Fruit fly (Drosophila melanogaster) whole organism, prepupa: ENCODE measurements around the gene Bdp1.

Experiments used
- CG10669 ChIP-seq: fragments of 200-800 bp; sonication (Bioruptor generic); optimal IDR thresholded peaks from 3 replicates; lab custom pipeline; 2018; ENCODE audit warnings: missing biosample characterization, mild to moderate bottlenecking, missing genetic modification characterization, moderate library complexity
- CG11902 ChIP-seq: fragments of 200-800 bp; sonication (Bioruptor generic); optimal IDR thresholded peaks from 3 replicates; lab custom pipeline; 2016; ENCODE audit warnings: missing biosample characterization, missing genetic modification characterization
- CG1621 ChIP-seq: fragments of 200-800 bp; sonication (Bioruptor generic); optimal IDR thresholded peaks from 3 replicates; lab custom pipeline; 2018; ENCODE audit warnings: missing biosample characterization, mild to moderate bottlenecking, missing genetic modification characterization
- CG16779 ChIP-seq: fragments of 200-800 bp; sonication (Bioruptor generic); optimal IDR thresholded peaks from 3 replicates; lab custom pipeline; 2017; ENCODE audit warnings: missing biosample characterization, mild to moderate bottlenecking, missing genetic modification characterization
- CG3032 ChIP-seq: fragments of 200-800 bp; optimal IDR thresholded peaks from 2 replicates; lab custom pipeline; 2019; ENCODE audit warnings: missing biosample characterization, mild to moderate bottlenecking, missing genetic modification characterization, moderate library complexity
- CG31627 ChIP-seq: fragments of 200-800 bp; sonication (Bioruptor generic); optimal IDR thresholded peaks from 3 replicates; lab custom pipeline; 2016; ENCODE audit warnings: missing biosample characterization, missing genetic modification characterization
- CG32006 ChIP-seq: fragments of 200-800 bp; sonication (Bioruptor generic); optimal IDR thresholded peaks from 3 replicates; lab custom pipeline; 2017; ENCODE audit warnings: missing biosample characterization, mild to moderate bottlenecking, missing genetic modification characterization
- CG34406 ChIP-seq: fragments of 200-800 bp; sonication (Bioruptor generic); optimal IDR thresholded peaks from 3 replicates; lab custom pipeline; 2016; ENCODE audit warnings: missing biosample characterization, missing genetic modification characterization
- CG3919 ChIP-seq: fragments of 200-800 bp; sonication (Bioruptor generic); optimal IDR thresholded peaks from 3 replicates; lab custom pipeline; 2016; ENCODE audit warnings: missing biosample characterization, missing genetic modification characterization
- CG6163 ChIP-seq: fragments of 200-800 bp; sonication (Bioruptor generic); IDR thresholded peaks from 3 replicates; pipeline ENCODE4 v1.3.6; 2022; ENCODE audit warnings: missing biosample characterization, missing genetic modification characterization
- CG6276 ChIP-seq: fragments of 200-800 bp; sonication (Bioruptor generic); optimal IDR thresholded peaks from 2 replicates; lab custom pipeline; 2017; ENCODE audit warnings: missing biosample characterization, mild to moderate bottlenecking, missing genetic modification characterization
- CG6808 ChIP-seq: fragments of 200-800 bp; sonication (Bioruptor generic); optimal IDR thresholded peaks from 3 replicates; lab custom pipeline; 2017; ENCODE audit warnings: missing biosample characterization, missing genetic modification characterization, mild to moderate bottlenecking, moderate library complexity, missing genetic modification reagents
- CG6854 ChIP-seq: fragments of 200-800 bp; sonication (Bioruptor generic); optimal IDR thresholded peaks from 2 replicates; lab custom pipeline; 2017; ENCODE audit warnings: missing biosample characterization, mild to moderate bottlenecking, missing genetic modification characterization
- CG7368 ChIP-seq: fragments of 200-800 bp; sonication (Bioruptor generic); optimal IDR thresholded peaks from 3 replicates; lab custom pipeline; 2016; ENCODE audit warnings: missing biosample characterization, missing genetic modification characterization
- Eip75B ChIP-seq: fragments of 200-800 bp; sonication (Bioruptor generic); optimal IDR thresholded peaks from 3 replicates; lab custom pipeline; 2016; ENCODE audit warnings: missing biosample characterization, missing genetic modification characterization
- Eip78C ChIP-seq: fragments of 200-800 bp; sonication (Bioruptor generic); peaks from one replicate; lab custom pipeline; 2016; ENCODE audit warnings: missing biosample characterization, missing genetic modification characterization
- Eip93F ChIP-seq: fragments of 200-800 bp; sonication (Bioruptor generic); optimal IDR thresholded peaks from 2 replicates; lab custom pipeline; 2016; ENCODE audit warnings: missing biosample characterization, mild to moderate bottlenecking, missing genetic modification characterization
- Ets96B ChIP-seq: fragments of 200-800 bp; optimal IDR thresholded peaks from 2 replicates; lab custom pipeline; 2019; ENCODE audit warnings: missing biosample characterization, mild to moderate bottlenecking, missing genetic modification characterization, moderate library complexity
- Hr39 ChIP-seq: fragments of 200-800 bp; sonication (Bioruptor generic); optimal IDR thresholded peaks from 2 replicates; lab custom pipeline; 2016; ENCODE audit warnings: missing biosample characterization, missing genetic modification characterization
- Hr4 ChIP-seq: fragments of 200-800 bp; sonication (Bioruptor generic); optimal IDR thresholded peaks from 3 replicates; lab custom pipeline; 2016; ENCODE audit warnings: missing biosample characterization, missing genetic modification characterization
- Met ChIP-seq: fragments of 200-800 bp; sonication (Bioruptor generic); optimal IDR thresholded peaks from 3 replicates; lab custom pipeline; 2016; ENCODE audit warnings: missing biosample characterization, missing genetic modification characterization
- OdsH ChIP-seq: fragments of 200-800 bp; sonication (Bioruptor generic); optimal IDR thresholded peaks from 3 replicates; lab custom pipeline; 2016; ENCODE audit warnings: missing biosample characterization, missing genetic modification characterization
- achi ChIP-seq: fragments of 200-800 bp; sonication (Bioruptor generic); optimal IDR thresholded peaks from 3 replicates; lab custom pipeline; 2016; ENCODE audit warnings: missing biosample characterization, missing genetic modification characterization
- cyc ChIP-seq: fragments of 200-800 bp; sonication (Bioruptor generic); optimal IDR thresholded peaks from 3 replicates; lab custom pipeline; 2016; ENCODE audit warnings: missing biosample characterization, missing genetic modification characterization
- dac ChIP-seq: fragments of 200-800 bp; sonication (Bioruptor generic); optimal IDR thresholded peaks from 2 replicates; lab custom pipeline; 2017; ENCODE audit warnings: missing biosample characterization, mild to moderate bottlenecking, missing genetic modification characterization
- eg ChIP-seq: fragments of 200-800 bp; sonication (Bioruptor generic); IDR thresholded peaks from 3 replicates; pipeline ENCODE4 v1.3.6; 2022; ENCODE audit warnings: missing biosample characterization, missing genetic modification characterization
- fd59A ChIP-seq: fragments of 200-800 bp; sonication (Bioruptor generic); optimal IDR thresholded peaks from 2 replicates; lab custom pipeline; 2017; ENCODE audit warnings: missing biosample characterization, mild to moderate bottlenecking, missing genetic modification characterization, missing genetic modification reagents
- net ChIP-seq: fragments of 200-800 bp; sonication (Bioruptor generic); optimal IDR thresholded peaks from 3 replicates; lab custom pipeline; 2016; ENCODE audit warnings: missing biosample characterization, missing genetic modification characterization
- salr ChIP-seq, 2 experiments: fragments of 200-800 bp; sonication (Bioruptor generic); optimal IDR thresholded peaks; 3 replicates each; lab custom pipeline; 2016 to 2018; ENCODE audit warnings: missing biosample characterization in 2 of 2, missing genetic modification characterization in 2 of 2, mild to moderate bottlenecking in 1 of 2
- ss ChIP-seq, 2 experiments: fragments of 200-800 bp; sonication (Bioruptor generic); optimal IDR thresholded peaks; 2 replicates in 1 of 2; 3 replicates in 1 of 2; lab custom pipeline; 2017 to 2018; ENCODE audit warnings: mild to moderate bottlenecking in 2 of 2, missing biosample characterization in 2 of 2, missing genetic modification characterization in 2 of 2, moderate library complexity in 1 of 2
- svp ChIP-seq: fragments of 200-800 bp; sonication (Bioruptor generic); peaks from one replicate; lab custom pipeline; 2016; ENCODE audit warnings: missing biosample characterization, missing genetic modification characterization
- topi ChIP-seq: fragments of 200-800 bp; sonication (Bioruptor generic); optimal IDR thresholded peaks from 3 replicates; lab custom pipeline; 2016; ENCODE audit warnings: missing biosample characterization, missing genetic modification characterization

Bdp1 gene

DNA sequence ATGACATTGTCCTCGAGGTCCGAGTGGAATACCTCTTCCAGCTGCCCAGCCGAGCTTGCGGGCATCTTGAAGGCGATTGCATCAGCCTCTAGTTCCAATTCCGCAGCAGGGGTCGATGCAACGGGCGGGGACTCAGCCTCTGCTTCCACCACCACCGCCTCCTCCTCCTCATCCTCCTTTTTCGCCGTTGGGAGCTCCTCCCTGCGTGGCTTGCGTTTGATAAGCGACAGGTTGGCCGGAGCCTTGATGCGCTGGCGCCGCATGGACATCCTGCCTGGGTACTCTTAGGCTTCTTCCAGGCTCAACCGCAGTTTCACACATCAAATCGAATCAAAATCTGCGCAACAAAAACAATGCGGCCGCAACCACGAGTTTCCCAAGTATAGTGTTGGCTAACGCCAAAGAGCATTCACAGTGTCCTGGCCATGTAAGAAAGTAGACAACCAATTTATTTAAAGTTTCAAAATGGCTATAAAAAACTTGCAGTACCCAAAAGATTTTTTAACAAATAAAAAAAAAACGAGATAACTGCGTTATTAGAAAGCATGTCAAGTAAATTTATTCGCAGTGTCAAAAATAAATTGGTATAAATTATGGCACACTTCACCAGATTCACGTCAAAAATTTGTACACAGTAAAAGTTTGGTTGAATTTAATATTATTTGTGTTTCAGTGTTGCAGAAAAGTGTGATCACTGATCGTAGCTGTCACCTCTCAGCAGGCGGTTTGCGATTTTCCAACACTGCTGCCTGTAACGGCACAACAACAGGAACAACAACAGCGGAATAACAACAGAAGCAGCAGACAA is at the start of gene Bdp1, which contains the start of gene CG6565 (continued):
- TF ChIP-seq fd59A (GFP tag; lab: Kevin White, UChicago), result peak; percentile 94
- TF ChIP-seq CG7368 (GFP tag; lab: Kevin White, UChicago), result peak; percentile 92
- peak; percentile 97 for TF ChIP-seq Eip75B (GFP tag; lab: Kevin White, UChicago)
- TF ChIP-seq CG6163 (GFP tag; lab: Robert Waterston, UW), result peak; percentile 88
- TF ChIP-seq cyc (GFP tag; lab: Kevin White, UChicago), result peak; percentile 99
- TF ChIP-seq Hr4, result peak; percentile 98
- TF ChIP-seq topi (GFP tag; lab: Kevin White, UChicago), result peak; percentile 98
- TF ChIP-seq svp (GFP tag; lab: Kevin White, UChicago), result no peak
- TF ChIP-seq dac (GFP tag; lab: Kevin White, UChicago), result peak; percentile 97
- TF ChIP-seq net (GFP tag; lab: Kevin White, UChicago), result peak; percentile 95

DNA sequence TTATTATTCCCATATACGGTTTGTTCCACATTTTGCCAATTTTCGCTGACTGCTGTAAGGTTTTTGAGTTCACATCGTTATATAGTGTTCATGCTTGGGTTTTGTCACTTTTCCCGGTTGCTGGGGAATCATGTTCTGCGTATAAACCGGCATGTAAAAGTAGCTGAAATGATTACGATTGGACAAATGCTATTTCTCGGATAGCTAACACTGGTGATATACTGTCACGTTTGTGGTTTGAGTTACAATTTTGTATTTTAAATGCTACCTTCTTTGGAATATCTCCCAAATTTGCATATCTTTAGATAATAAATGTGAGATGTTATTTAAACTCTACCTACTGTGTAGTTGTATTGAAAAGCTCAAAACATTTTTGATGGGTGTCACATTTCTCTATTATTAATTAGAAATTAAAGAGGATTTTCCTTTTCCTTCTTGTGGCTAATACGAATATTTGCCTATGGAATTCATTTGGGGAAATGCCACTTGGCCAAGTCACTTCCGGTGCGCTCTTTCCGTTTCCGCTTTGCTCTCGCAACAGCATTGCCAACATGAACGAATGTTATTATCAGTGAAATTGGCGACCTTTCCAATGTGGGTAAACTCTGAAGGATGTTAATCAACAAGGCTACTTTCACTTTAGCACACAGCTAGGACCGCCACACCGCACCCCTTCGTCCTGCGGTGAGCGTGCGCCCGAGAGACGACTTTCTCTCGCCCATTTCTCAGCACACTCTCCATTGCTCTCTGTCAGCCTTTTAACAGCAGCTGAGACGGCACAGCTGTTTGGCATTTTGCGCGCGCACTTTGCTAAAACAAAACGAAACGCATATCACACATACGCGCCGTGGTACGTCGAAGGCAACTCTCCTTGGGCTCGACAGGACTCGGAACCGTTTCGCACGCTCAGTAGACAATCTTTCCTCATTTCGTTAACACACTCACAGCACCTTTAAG is 41.1 kb upstream of the Bdp1 start, which contains the start of the genes CG16956, CG42784 and CG43850:
CG16956 (minus strand) TSS at position 51 of the 957 bp plus-strand sequence.
CG42784 (plus strand) TSS at position 907 of the 957 bp plus-strand sequence.
CG43850 (plus strand) TSS at position 907 of the 957 bp plus-strand sequence.
- no peak for TF ChIP-seq CG1621 (tag; lab: Kevin White, UChicago)
- TF ChIP-seq Eip78C (GFP tag; lab: Kevin White, UChicago), result peak; percentile 57
- peak in 1 of 2 experiments; percentile 34 for TF ChIP-seq ss (GFP tag; optimal IDR thresholded peaks at IDR 0.05; lab: Kevin White, UChicago)
- TF ChIP-seq CG34406 (GFP tag; lab: Kevin White, UChicago), result peak; percentile 2
- TF ChIP-seq CG6854 (GFP tag; lab: Kevin White, UChicago), result no peak
- no peak for TF ChIP-seq OdsH
- peak in 1 of 2 experiments; percentile 14 for TF ChIP-seq salr (GFP tag; optimal IDR thresholded peaks at IDR 0.05; lab: Kevin White, UChicago)
- TF ChIP-seq CG6808, result peak; percentile 27
- peak; percentile 17 for TF ChIP-seq achi (GFP tag; lab: Kevin White, UChicago)
- peak; percentile 10 for TF ChIP-seq fd59A (GFP tag; lab: Kevin White, UChicago)
- peak; percentile 15 for TF ChIP-seq svp (GFP tag; lab: Kevin White, UChicago)
- peak; percentile 7 for TF ChIP-seq Eip75B (GFP tag; lab: Kevin White, UChicago)

DNA sequence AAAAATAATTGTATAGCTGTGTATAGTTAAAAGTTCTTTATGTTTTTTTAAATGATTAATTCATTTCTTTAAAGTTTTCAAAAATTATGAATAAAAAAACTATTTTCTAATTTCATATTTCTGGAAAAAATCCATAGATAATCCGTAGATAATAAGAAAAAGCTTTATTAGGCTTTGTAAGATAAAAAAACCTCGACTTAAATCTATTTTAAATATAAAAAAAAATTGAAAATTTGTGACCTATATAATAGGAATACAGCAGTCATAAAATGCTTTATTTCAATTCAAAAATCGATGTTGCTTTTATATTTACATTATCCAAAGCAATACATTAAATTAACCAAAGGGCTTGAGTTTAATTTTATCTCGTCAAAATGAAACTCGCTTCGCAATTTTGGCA is 38.5 kb upstream of the Bdp1 start, which contains the start of gene Flad2:
Flad2 (plus strand) TSS at position 301 of the 400 bp plus-strand sequence.
- TF ChIP-seq CG3032 (tag; lab: Kevin White, UChicago), result no peak
- TF ChIP-seq CG3919, result no peak
- no peak for TF ChIP-seq Met (GFP tag; lab: Kevin White, UChicago)
- no peak for TF ChIP-seq Hr39
- no peak for TF ChIP-seq CG16779 (tag; lab: Kevin White, UChicago)
- no peak for TF ChIP-seq eg (GFP tag; lab: Robert Waterston, UW)
- TF ChIP-seq fd59A (GFP tag; lab: Kevin White, UChicago), result no peak
- TF ChIP-seq Ets96B (tag; lab: Kevin White, UChicago), result no peak
- TF ChIP-seq CG10669 (GFP tag; lab: Kevin White, UChicago), result no peak
- TF ChIP-seq CG7368 (GFP tag; lab: Kevin White, UChicago), result no peak
- TF ChIP-seq Eip93F (GFP tag; lab: Kevin White, UChicago), result no peak
- TF ChIP-seq CG34406 (GFP tag; lab: Kevin White, UChicago), result no peak
- no peak for TF ChIP-seq CG11902
- TF ChIP-seq CG32006 (GFP tag; lab: Kevin White, UChicago), result no peak
- TF ChIP-seq CG31627 (GFP tag; lab: Kevin White, UChicago), result no peak
- TF ChIP-seq CG6276, result no peak
- TF ChIP-seq, all 60 proteins: peak for 0
